Fruit fly (Drosophila melanogaster) whole organism, embryonic: ENCODE data around the gene CG9117.

Source experiments
- CG10366 ChIP-seq: fragments of 200-800 bp; sonication (Bioruptor generic); IDR thresholded peaks from 2 replicates; pipeline ENCODE4 v1.3.6; 2022; ENCODE audit warnings: missing biosample characterization, missing genetic modification characterization
- CG12219 ChIP-seq: fragments of 200-800 bp; sonication (Bioruptor generic); optimal IDR thresholded peaks from 3 replicates; lab custom pipeline; 2018; ENCODE audit warnings: missing biosample characterization, mild to moderate bottlenecking, missing genetic modification characterization
- CG12744 ChIP-seq: fragments of 200-800 bp; sonication (Bioruptor generic); optimal IDR thresholded peaks from 2 replicates; lab custom pipeline; 2016; ENCODE audit warnings: missing biosample characterization, missing genetic modification characterization
- CG13287 ChIP-seq: fragments of 200-800 bp; sonication (Bioruptor generic); IDR thresholded peaks from 2 replicates; pipeline ENCODE4 v1.3.6; 2022; ENCODE audit warnings: missing biosample characterization, missing genetic modification characterization; ENCODE audit not compliant: partially characterized antibody
- CG15269 ChIP-seq: fragments of 200-800 bp; sonication (Bioruptor generic); optimal IDR thresholded peaks from 2 replicates; lab custom pipeline; 2018; ENCODE audit warnings: missing biosample characterization, mild to moderate bottlenecking, missing genetic modification characterization, moderate library complexity
- CG15514 ChIP-seq: fragments of 200-800 bp; sonication (Bioruptor generic); optimal IDR thresholded peaks from 3 replicates; lab custom pipeline; 2017; ENCODE audit warnings: missing biosample characterization, missing genetic modification characterization, mild to moderate bottlenecking, moderate library complexity, missing genetic modification reagents
- CG15696 ChIP-seq: fragments of 200-800 bp; sonication (Bioruptor generic); optimal IDR thresholded peaks from 2 replicates; lab custom pipeline; 2019; ENCODE audit warnings: missing biosample characterization, mild to moderate bottlenecking, missing genetic modification characterization, moderate library complexity
- CG1602 ChIP-seq: fragments of 200-800 bp; sonication (Bioruptor generic); optimal IDR thresholded peaks from 3 replicates; lab custom pipeline; 2016; ENCODE audit warnings: missing biosample characterization, missing genetic modification characterization
- CG17186 ChIP-seq: fragments of 200-800 bp; sonication (Bioruptor generic); optimal IDR thresholded peaks from 3 replicates; lab custom pipeline; 2017; ENCODE audit warnings: missing biosample characterization, missing genetic modification reagents, missing genetic modification characterization
- CG17568 ChIP-seq: fragments of 200-800 bp; sonication (Bioruptor generic); optimal IDR thresholded peaks from 2 replicates; lab custom pipeline; 2018; ENCODE audit warnings: missing biosample characterization, mild to moderate bottlenecking, missing genetic modification characterization, moderate library complexity
- CG18262 ChIP-seq: fragments of 200-800 bp; optimal IDR thresholded peaks from 3 replicates; lab custom pipeline; 2019; ENCODE audit warnings: missing biosample characterization, mild to moderate bottlenecking, missing genetic modification characterization, moderate library complexity
- CG18619 ChIP-seq: fragments of 200-800 bp; sonication (Bioruptor generic); optimal IDR thresholded peaks from 3 replicates; lab custom pipeline; 2017; ENCODE audit warnings: missing biosample characterization, mild to moderate bottlenecking, missing genetic modification characterization
- CG2678 ChIP-seq: fragments of 200-800 bp; sonication (Bioruptor generic); optimal IDR thresholded peaks from 3 replicates; lab custom pipeline; 2019; ENCODE audit warnings: missing biosample characterization, mild to moderate bottlenecking, missing genetic modification characterization, moderate library complexity
- CG32532 ChIP-seq: fragments of 200-800 bp; sonication (Bioruptor generic); IDR thresholded peaks from 2 replicates; pipeline ENCODE4 v1.3.6; 2022; ENCODE audit warnings: missing biosample characterization, missing genetic modification characterization
- CG33557 ChIP-seq: fragments of 200-800 bp; sonication (Bioruptor generic); optimal IDR thresholded peaks from 2 replicates; lab custom pipeline; 2019; ENCODE audit warnings: missing biosample characterization, mild to moderate bottlenecking, missing genetic modification characterization, moderate library complexity
- CG3726 ChIP-seq: fragments of 200-800 bp; sonication (Bioruptor generic); IDR thresholded peaks from 3 replicates; pipeline ENCODE4, ENCODE4 v1.3.6; 2022; ENCODE audit warnings: missing biosample characterization, missing genetic modification characterization
- CG4404 ChIP-seq: fragments of 200-800 bp; sonication (Bioruptor generic); IDR thresholded peaks from 2 replicates; pipeline ENCODE4 v1.3.6; 2022; ENCODE audit warnings: missing biosample characterization, missing genetic modification characterization
- CG6254 ChIP-seq: fragments of 200-800 bp; sonication (Bioruptor generic); optimal IDR thresholded peaks from 3 replicates; lab custom pipeline; 2017; ENCODE audit warnings: mild to moderate bottlenecking, missing biosample characterization, missing genetic modification reagents, missing genetic modification characterization
- CG8281 ChIP-seq: fragments of 200-800 bp; sonication (Bioruptor generic); optimal IDR thresholded peaks from 2 replicates; lab custom pipeline; 2018; ENCODE audit warnings: missing biosample characterization, mild to moderate bottlenecking, missing genetic modification characterization, moderate library complexity
- CG8944 ChIP-seq: fragments of 200-800 bp; sonication (Bioruptor generic); optimal IDR thresholded peaks from 3 replicates; lab custom pipeline; 2016; ENCODE audit warnings: missing biosample characterization, missing genetic modification characterization
- CG9727 ChIP-seq: fragments of 200-800 bp; sonication (Bioruptor generic); optimal IDR thresholded peaks from 3 replicates; lab custom pipeline; 2017; ENCODE audit warnings: missing biosample characterization, mild to moderate bottlenecking, missing genetic modification characterization
- CHES-1-like ChIP-seq: fragments of 200-800 bp; sonication (Bioruptor generic); optimal IDR thresholded peaks from 2 replicates; lab custom pipeline; 2016; ENCODE audit warnings: missing biosample characterization, missing genetic modification characterization
- Hr51 ChIP-seq, 2 experiments: fragments of 200-800 bp; sonication (Bioruptor generic); optimal IDR thresholded peaks; 2 replicates in 1 of 2; 3 replicates in 1 of 2; lab custom pipeline; 2016 to 2018; ENCODE audit warnings: missing biosample characterization in 2 of 2, missing genetic modification characterization in 2 of 2, mild to moderate bottlenecking in 1 of 2, moderate library complexity in 1 of 2
- NC2α ChIP-seq: fragments of 200-800 bp; sonication (Bioruptor generic); optimal IDR thresholded peaks from 2 replicates; lab custom pipeline; 2016; ENCODE audit warnings: missing biosample characterization, missing genetic modification characterization
- Neu2 ChIP-seq: fragments of 200-800 bp; sonication (Bioruptor generic); optimal IDR thresholded peaks from 3 replicates; lab custom pipeline; 2016; ENCODE audit warnings: missing biosample characterization, missing genetic modification characterization, borderline replicate concordance
- Poxn ChIP-seq: fragments of 200-800 bp; sonication (Bioruptor generic); IDR thresholded peaks from 2 replicates; pipeline ENCODE4 v1.3.6; 2022; ENCODE audit warnings: missing biosample characterization, missing genetic modification characterization
- Scr ChIP-seq: fragments of 200-800 bp; sonication (Bioruptor generic); IDR thresholded peaks from 2 replicates; pipeline ENCODE4 v1.3.6; 2022; ENCODE audit warnings: missing biosample characterization, missing genetic modification characterization; ENCODE audit not compliant: partially characterized antibody
- Sin3A ChIP-seq: fragments of >200 bp; optimal IDR thresholded peaks from 2 replicates; lab custom pipeline; 2018
- bbx ChIP-seq: fragments of 200-800 bp; sonication (Bioruptor generic); IDR thresholded peaks from 2 replicates; pipeline ENCODE4 v1.3.6; 2022; ENCODE audit warnings: missing biosample characterization, missing genetic modification characterization; ENCODE audit not compliant: partially characterized antibody
- cato ChIP-seq: fragments of 200-800 bp; sonication (Bioruptor generic); optimal IDR thresholded peaks from 2 replicates; lab custom pipeline; 2016; ENCODE audit warnings: missing biosample characterization, missing genetic modification characterization, borderline replicate concordance
- da ChIP-seq: fragments of 200-800 bp; sonication (Bioruptor generic); optimal IDR thresholded peaks from 2 replicates; lab custom pipeline; 2016; ENCODE audit warnings: missing biosample characterization, missing genetic modification characterization
- disco-r ChIP-seq: fragments of 200-800 bp; sonication (Bioruptor generic); optimal IDR thresholded peaks from 2 replicates; lab custom pipeline; 2016; ENCODE audit warnings: missing biosample characterization, missing genetic modification characterization
- inv ChIP-seq: fragments of 200-800 bp; sonication (Bioruptor generic); IDR thresholded peaks from 2 replicates; pipeline ENCODE4 v1.3.6; 2022; ENCODE audit warnings: missing biosample characterization, missing genetic modification characterization; ENCODE audit not compliant: partially characterized antibody
- jigr1 ChIP-seq: fragments of 200-800 bp; sonication (Bioruptor generic); IDR thresholded peaks from 3 replicates; pipeline ENCODE4 v1.3.6; 2022; ENCODE audit warnings: missing biosample characterization, missing genetic modification characterization
- ken ChIP-seq: fragments of 200-800 bp; sonication (Bioruptor generic); IDR thresholded peaks from 3 replicates; pipeline ENCODE4 v1.3.6; 2022; ENCODE audit warnings: missing biosample characterization, missing genetic modification characterization
- lilli ChIP-seq: fragments of 200-800 bp; sonication (Bioruptor generic); optimal IDR thresholded peaks from 3 replicates; lab custom pipeline; 2016; ENCODE audit warnings: missing biosample characterization, missing genetic modification characterization
- lola ChIP-seq, 3 experiments: fragments of >200 bp in 2 of 3; fragments of 200-800 bp in 1 of 3; sonication (Bioruptor generic) in 1 of 3; optimal IDR thresholded peaks; 2 replicates each; lab custom pipeline; 2017 to 2019; ENCODE audit warnings: missing biosample characterization in 3 of 3, missing genetic modification characterization in 3 of 3, mild to moderate bottlenecking in 1 of 3, moderate library complexity in 1 of 3
- luna ChIP-seq: fragments of 200-800 bp; sonication (Bioruptor generic); optimal IDR thresholded peaks from 2 replicates; lab custom pipeline; 2016; ENCODE audit warnings: missing biosample characterization, missing genetic modification characterization
- maf-S ChIP-seq: fragments of 200-800 bp; sonication (Bioruptor generic); optimal IDR thresholded peaks from 2 replicates; lab custom pipeline; 2016; ENCODE audit warnings: missing biosample characterization, missing genetic modification characterization
- mld ChIP-seq: fragments of 200-800 bp; sonication (Bioruptor generic); IDR thresholded peaks from 3 replicates; pipeline ENCODE4 v1.3.6; 2022; ENCODE audit warnings: missing biosample characterization, missing genetic modification characterization; ENCODE audit not compliant: partially characterized antibody
- onecut ChIP-seq: fragments of 200-800 bp; sonication (Bioruptor generic); IDR thresholded peaks from 2 replicates; pipeline ENCODE4 v1.3.6; 2022; ENCODE audit warnings: missing biosample characterization, missing genetic modification characterization
- org-1 ChIP-seq: fragments of 200-800 bp; sonication (Bioruptor generic); optimal IDR thresholded peaks from 2 replicates; lab custom pipeline; 2017; ENCODE audit warnings: missing biosample characterization, missing genetic modification characterization
- pnt ChIP-seq: fragments of 200-800 bp; sonication (Bioruptor generic); optimal IDR thresholded peaks from 3 replicates; lab custom pipeline; 2016; ENCODE audit warnings: missing biosample characterization, missing genetic modification characterization
- pum ChIP-seq: fragments of 200-800 bp; sonication (Bioruptor generic); optimal IDR thresholded peaks from 2 replicates; lab custom pipeline; 2016; ENCODE audit warnings: missing biosample characterization, missing genetic modification characterization
- run ChIP-seq: fragments of 200-800 bp; sonication (Bioruptor generic); optimal IDR thresholded peaks from 3 replicates; lab custom pipeline; 2018; ENCODE audit warnings: missing biosample characterization, mild to moderate bottlenecking, missing genetic modification characterization
- sr ChIP-seq: fragments of 200-800 bp; sonication (Bioruptor generic); IDR thresholded peaks from 3 replicates; pipeline ENCODE4 v1.3.6; 2022; ENCODE audit warnings: missing biosample characterization, missing genetic modification characterization
- tin ChIP-seq: fragments of 200-800 bp; sonication (Bioruptor generic); optimal IDR thresholded peaks from 3 replicates; lab custom pipeline; 2016; ENCODE audit warnings: missing biosample characterization, missing genetic modification characterization
- tll ChIP-seq, 2 experiments: fragments of 200-800 bp in 1 of 2; fragments of >200 bp in 1 of 2; sonication (Bioruptor generic) in 1 of 2; optimal IDR thresholded peaks; 2 replicates each; lab custom pipeline; 2017 to 2019; ENCODE audit warnings: missing biosample characterization in 2 of 2, missing genetic modification characterization in 2 of 2, mild to moderate bottlenecking in 1 of 2, moderate library complexity in 1 of 2
- vfl ChIP-seq: fragments of 200-800 bp; sonication (Bioruptor generic); optimal IDR thresholded peaks from 2 replicates; lab custom pipeline; 2016; ENCODE audit warnings: missing biosample characterization, missing genetic modification characterization
- vnd ChIP-seq: fragments of 200-800 bp; sonication (Bioruptor generic); IDR thresholded peaks from 3 replicates; pipeline ENCODE4 v1.3.6; 2022; ENCODE audit warnings: missing biosample characterization, missing genetic modification characterization; ENCODE audit not compliant: partially characterized antibody
- zf30C ChIP-seq: fragments of 200-800 bp; sonication (Bioruptor generic); optimal IDR thresholded peaks from 3 replicates; lab custom pipeline; 2018; ENCODE audit warnings: missing biosample characterization, mild to moderate bottlenecking, missing genetic modification characterization

CG9117 gene

dm6 chr2L:6050575-6050974, 12.9 kb upstream of the CG9117 start, which contains the start of gene CG9135 (continued):
- no peak for TF ChIP-seq CG18619 (GFP tag; lab: Kevin White, UChicago)
- TF ChIP-seq Sin3A (lab: Kevin White, UChicago) = peak; percentile 42
- TF ChIP-seq CG3726 (GFP tag; lab: Robert Waterston, UW) = no peak
- no peak for TF ChIP-seq CG9727 (GFP tag; lab: Kevin White, UChicago)
- TF ChIP-seq Hr51 (GFP tag; optimal IDR thresholded peaks at IDR 0.05; lab: Kevin White, UChicago) = no peak
- no peak for TF ChIP-seq vfl
- no peak for TF ChIP-seq da (GFP tag; lab: Kevin White, UChicago)
- no peak for TF ChIP-seq CG17186 (GFP tag; lab: Kevin White, UChicago)
- no peak for TF ChIP-seq CG15696 (tag; lab: Kevin White, UChicago)
- TF ChIP-seq ken (GFP tag; lab: Robert Waterston, UW) = no peak
- TF ChIP-seq CG10366 (GFP tag; lab: Robert Waterston, UW) = no peak
- TF ChIP-seq jigr1 (GFP tag; lab: Robert Waterston, UW) = no peak
- TF ChIP-seq CG13287 (GFP tag; lab: Robert Waterston, UW) = peak; percentile 99
- no peak for TF ChIP-seq cato
- TF ChIP-seq luna (GFP tag; lab: Kevin White, UChicago) = peak; percentile 6
- peak; percentile 98 for TF ChIP-seq inv (GFP tag; lab: Robert Waterston, UW)
- no peak for TF ChIP-seq maf-S (GFP tag; lab: Kevin White, UChicago)
- no peak for TF ChIP-seq CG18262
- TF ChIP-seq tll (GFP tag; optimal IDR thresholded peaks at IDR 0.05; lab: Kevin White, UChicago) = no peak
- no peak for TF ChIP-seq pnt (GFP tag; lab: Kevin White, UChicago)
- TF ChIP-seq CG33557 (GFP tag; lab: Kevin White, UChicago) = no peak
- no peak for TF ChIP-seq lola (GFP tag; optimal IDR thresholded peaks at IDR 0.05; lab: Kevin White, UChicago)
- TF ChIP-seq Poxn (GFP tag; lab: Robert Waterston, UW) = no peak
- TF ChIP-seq org-1 (GFP tag; lab: Kevin White, UChicago) = no peak
- peak; percentile 19 for TF ChIP-seq CG6254 (GFP tag; lab: Kevin White, UChicago)
- no peak for TF ChIP-seq CG12219 (GFP tag; lab: Kevin White, UChicago)
- no peak for TF ChIP-seq onecut
- TF ChIP-seq CG12744 (GFP tag; lab: Kevin White, UChicago) = no peak
- TF ChIP-seq CG1602 (GFP tag; lab: Kevin White, UChicago) = no peak
- TF ChIP-seq tin (GFP tag; lab: Kevin White, UChicago) = no peak
- no peak for TF ChIP-seq run
- TF ChIP-seq CG15514 (GFP tag; lab: Kevin White, UChicago) = peak; percentile 58
- no peak for TF ChIP-seq disco-r (GFP tag; lab: Kevin White, UChicago)
- no peak for TF ChIP-seq sr (GFP tag; lab: Robert Waterston, UW)
- peak; percentile 100 for TF ChIP-seq bbx
- TF ChIP-seq CG32532 (GFP tag; lab: Robert Waterston, UW) = no peak; the same call in 1 of the 2 replicates
- TF ChIP-seq CG8281 (tag; lab: Kevin White, UChicago) = no peak
- TF ChIP-seq Scr = peak; percentile 98
- peak; percentile 99 for TF ChIP-seq vnd (GFP tag; lab: Robert Waterston, UW)
- no peak for TF ChIP-seq zf30C (GFP tag; lab: Kevin White, UChicago)
- TF ChIP-seq CG4404 = no peak
- no peak for TF ChIP-seq NC2α (GFP tag; lab: Kevin White, UChicago)
- TF ChIP-seq CG15269 (tag; lab: Kevin White, UChicago) = no peak
- TF ChIP-seq CG17568 (GFP tag; lab: Kevin White, UChicago) = no peak
- TF ChIP-seq lilli (GFP tag; lab: Kevin White, UChicago) = no peak
- TF ChIP-seq CG2678 (tag; lab: Kevin White, UChicago) = no peak
- no peak for TF ChIP-seq pum (GFP tag; lab: Kevin White, UChicago)
- TF ChIP-seq CG8944 (GFP tag; lab: Kevin White, UChicago) = no peak
- peak; percentile 99 for TF ChIP-seq mld
- no peak for TF ChIP-seq Neu2 (GFP tag; lab: Kevin White, UChicago)
- TF ChIP-seq CHES-1-like (GFP tag; lab: Kevin White, UChicago) = no peak
